Worm (Caenorhabditis elegans) whole organism, L4/young adult: Measurements from ENCODE around the gene lag-2.

Experiments used
- W03F9.2 ChIP-seq: fragments of 150-350 bp; optimal IDR thresholded peaks from 2 replicates; lab custom pipeline; 2014; ENCODE audit warnings: missing biosample characterization, missing genetic modification characterization
- dao-5 ChIP-seq: sonication (generic microtip); optimal IDR thresholded peaks from 2 replicates; lab custom pipeline; 2016; ENCODE audit warnings: missing genotype, missing genetic modification characterization, moderate library complexity, missing compliant biosample characterization
- him-1 ChIP-seq: sonication (generic microtip); optimal IDR thresholded peaks from 2 replicates; lab custom pipeline; 2016; ENCODE audit warnings: missing genotype, missing genetic modification reagents, missing genetic modification characterization, missing compliant biosample characterization

ce11 chrV:3158379-3158778 is 29.8 kb upstream of the lag-2 start:
- no peak for TF ChIP-seq him-1
- no peak for TF ChIP-seq dao-5 (tag; lab: Kevin White, UChicago)
- TF ChIP-seq W03F9.2 (tag; lab: Kevin White, UChicago), result no peak
